Worm (Caenorhabditis elegans) whole organism, L3 larva: ENCODE measurements around the gene ZC116.5.

Experiments
- R02D3.7 ChIP-seq: fragments of 150-350 bp; optimal IDR thresholded peaks from 2 replicates; lab custom pipeline; 2014; ENCODE audit warnings: missing biosample characterization, missing genetic modification characterization
- ama-1 ChIP-seq: fragments of 150-350 bp; optimal IDR thresholded peaks from 2 replicates; lab custom pipeline; 2018
- ceh-28 ChIP-seq: fragments of 150-350 bp; optimal IDR thresholded peaks from 2 replicates; lab custom pipeline; 2014; ENCODE audit warnings: missing biosample characterization, missing genetic modification reagents, missing genetic modification characterization
- eor-1 ChIP-seq, 2 experiments: fragments of 150-350 bp; optimal IDR thresholded peaks; 2 replicates each; lab custom pipeline; 2014 to 2018; ENCODE audit warnings: missing biosample characterization in 2 of 2, missing genetic modification characterization in 2 of 2
- fos-1 ChIP-seq: fragments of 150-350 bp; optimal IDR thresholded peaks from 2 replicates; lab custom pipeline; 2014; ENCODE audit warnings: missing biosample characterization, missing genetic modification characterization
- nhr-11 ChIP-seq: fragments of 150-350 bp; optimal IDR thresholded peaks from 2 replicates; lab custom pipeline; 2014; ENCODE audit warnings: missing biosample characterization, missing genetic modification characterization
- nhr-12 ChIP-seq: fragments of 150-350 bp; optimal IDR thresholded peaks from 2 replicates; lab custom pipeline; 2014; ENCODE audit warnings: missing biosample characterization, missing genetic modification characterization
- nhr-23 ChIP-seq: fragments of 150-350 bp; optimal IDR thresholded peaks from 2 replicates; lab custom pipeline; 2014; ENCODE audit warnings: missing biosample characterization, missing genetic modification reagents, missing genetic modification characterization
- nhr-77 ChIP-seq: fragments of 150-350 bp; optimal IDR thresholded peaks from 2 replicates; lab custom pipeline; 2014; ENCODE audit warnings: missing biosample characterization, missing genetic modification characterization
- pha-4 ChIP-seq: fragments of 150-350 bp; optimal IDR thresholded peaks from 2 replicates; lab custom pipeline; 2014; ENCODE audit warnings: missing biosample characterization, missing genetic modification reagents, missing genetic modification characterization
- unc-39 ChIP-seq: sonication (generic microtip); optimal IDR thresholded peaks from 4 replicates; lab custom pipeline; 2017; ENCODE audit warnings: missing biosample characterization, missing genetic modification characterization
- unc-62 ChIP-seq: fragments of 150-350 bp; sonication (generic microtip); optimal IDR thresholded peaks from 4 replicates; lab custom pipeline; 2014; ENCODE audit warnings: missing biosample characterization, missing genetic modification reagents, missing genetic modification characterization

DNA sequence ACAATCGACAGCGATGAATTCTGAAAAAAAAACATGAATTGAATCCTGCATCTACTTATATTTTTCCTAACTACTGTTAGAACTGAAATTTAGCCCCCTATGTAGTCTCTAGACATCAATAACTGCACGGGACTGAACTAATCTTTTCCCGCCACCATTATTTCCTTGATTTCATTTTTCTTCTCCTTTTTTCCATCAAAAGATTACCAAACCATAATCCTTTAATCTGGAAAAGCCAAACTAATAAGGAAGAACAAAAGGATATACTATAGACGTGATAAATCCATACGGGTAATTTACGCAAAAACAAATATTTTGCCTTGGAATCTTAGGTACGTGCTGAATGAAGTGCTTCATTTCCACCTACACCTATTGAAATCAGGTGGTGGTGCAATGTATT lies 41.4 kb downstream of the ZC116.5 start:
- TF ChIP-seq nhr-77 (tag; lab: Kevin White, UChicago) (no peak), ama-1 (lab: Kevin White, UChicago) (no peak), unc-39 (tag; lab: Kevin White, UChicago) (no peak), pha-4 (tag; lab: Kevin White, UChicago) (no peak), eor-1 (tag; optimal IDR thresholded peaks at IDR 0.05; lab: Kevin White, UChicago) (no peak), R02D3.7 (no peak), nhr-12 (tag; lab: Kevin White, UChicago) (no peak), nhr-11 (tag; lab: Kevin White, UChicago) (no peak), ceh-28 (tag; lab: Kevin White, UChicago) (no peak), unc-62 (GFP tag; lab: Kevin White, UChicago) (no peak), fos-1 (tag; lab: Kevin White, UChicago) (no peak), nhr-23 (tag; lab: Kevin White, UChicago) (no peak)
